Fruit fly (Drosophila melanogaster): ENCODE data around the gene Sf3a1.
A peak's percentile ranks its signal among the peaks of the same experiment; 100 is the strongest.

Gene Sf3a1

DNA sequence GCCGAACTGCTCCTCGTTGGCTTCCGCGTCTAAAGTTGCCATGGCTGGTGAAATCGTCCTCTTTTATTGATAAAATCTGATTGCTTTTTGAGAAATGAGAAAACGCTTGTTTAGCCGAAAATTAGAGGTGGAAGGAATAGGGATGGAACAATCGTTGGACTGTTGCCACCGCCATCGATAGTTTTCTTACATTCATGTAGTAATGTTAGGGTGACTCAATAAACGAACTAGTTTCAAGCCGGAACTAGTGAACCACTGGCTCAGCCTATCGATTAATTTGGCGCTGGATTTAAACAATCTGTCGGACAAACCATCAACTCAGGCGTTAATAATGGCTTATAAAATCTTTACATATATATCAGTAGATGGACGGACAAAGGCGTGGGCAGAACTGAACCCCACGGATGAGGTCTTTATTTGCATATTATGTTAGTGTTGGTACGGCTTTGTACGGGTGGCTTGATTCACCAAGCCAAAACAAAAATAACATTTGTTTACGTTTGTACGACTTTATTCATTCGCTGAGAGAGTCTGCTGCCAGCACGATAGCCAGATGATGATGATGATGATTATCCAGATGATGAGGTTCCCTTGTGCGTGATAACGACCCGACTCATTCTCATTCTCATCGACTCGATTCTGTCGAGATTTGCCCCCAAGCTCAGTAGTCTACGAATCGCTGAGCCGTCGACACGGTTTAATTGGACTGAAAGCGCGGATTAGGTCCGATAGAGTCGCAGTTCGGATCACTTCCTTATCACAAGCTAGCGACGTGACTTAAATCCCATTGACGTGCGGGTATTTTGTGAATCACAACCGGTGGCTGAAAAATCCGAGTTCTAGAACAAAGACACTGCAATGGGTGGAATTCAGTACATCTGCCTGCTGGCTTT is at the start of gene Sf3a1, which contains the start of gene Irc (continued):
- TF ChIP-seq Myb (GFP tag; optimal IDR thresholded peaks at IDR 0.05) = peak; percentile 41
- TF ChIP-seq dimm (GFP tag; IDR thresholded peaks at IDR 0.05) = no peak
- TF ChIP-seq Six4 (GFP tag; optimal IDR thresholded peaks at IDR 0.05) = no peak
- TF ChIP-seq caup (GFP tag; optimal IDR thresholded peaks at IDR 0.05; ENCODE audit: severe bottlenecking) = no peak
- TF ChIP-seq Spps (tag; optimal IDR thresholded peaks at IDR 0.05) = no peak
- TF ChIP-seq CG14667 (GFP tag; IDR thresholded peaks at IDR 0.05) = no peak
- TF ChIP-seq CG6765 (GFP tag; optimal IDR thresholded peaks at IDR 0.05) = no peak
- TF ChIP-seq klu (GFP tag; IDR thresholded peaks at IDR 0.05) = no peak
- no peak for TF ChIP-seq gsb (GFP tag; IDR thresholded peaks at IDR 0.05)
- peak; percentile 42 for TF ChIP-seq CG10267 (tag; optimal IDR thresholded peaks at IDR 0.05)
- TF ChIP-seq jing (GFP tag; optimal IDR thresholded peaks at IDR 0.05) = no peak
- peak; percentile 5 for TF ChIP-seq PHDP (tag; optimal IDR thresholded peaks at IDR 0.05)
- no peak for TF ChIP-seq CG32772 (GFP tag; IDR thresholded peaks at IDR 0.05)
- TF ChIP-seq CG11398 (GFP tag; optimal IDR thresholded peaks at IDR 0.05) = peak; percentile 13
- TF ChIP-seq vfl (GFP tag; optimal IDR thresholded peaks at IDR 0.05) = peak; percentile 62
- no peak for TF ChIP-seq CG11093 (GFP tag; IDR thresholded peaks at IDR 0.05)
- TF ChIP-seq pho (GFP tag; optimal IDR thresholded peaks at IDR 0.05) = peak; percentile 26
- TF ChIP-seq Sox102F (GFP tag; optimal IDR thresholded peaks at IDR 0.05) = no peak
- TF ChIP-seq wdn (GFP tag; IDR thresholded peaks at IDR 0.05) = no peak
- no peak for TF ChIP-seq ap (GFP tag; IDR thresholded peaks at IDR 0.05)
- no peak for TF ChIP-seq CG16815 (GFP tag; optimal IDR thresholded peaks at IDR 0.05)
- no peak for TF ChIP-seq GATAe (GFP tag; conservative IDR thresholded peaks at IDR 0.05)
- TF ChIP-seq lmd (GFP tag; IDR thresholded peaks at IDR 0.05) = no peak; the same call in 1 of the 2 replicates
- peak; percentile 96 for TF ChIP-seq chinmo (GFP tag; IDR thresholded peaks at IDR 0.05; ENCODE audit: partially characterized antibody)
- peak; percentile 9 for TF ChIP-seq Hmr (GFP tag; optimal IDR thresholded peaks at IDR 0.05)
- no peak for TF ChIP-seq bowl (GFP tag; IDR thresholded peaks at IDR 0.05)
- TF ChIP-seq cwo (GFP tag; optimal IDR thresholded peaks at IDR 0.05) = peak; percentile 2
- TF ChIP-seq CG6683 (GFP tag; optimal IDR thresholded peaks at IDR 0.05) = no peak
- no peak for TF ChIP-seq usp (GFP tag; optimal IDR thresholded peaks at IDR 0.05)
- TF ChIP-seq CG11085 (GFP tag; IDR thresholded peaks at IDR 0.05) = no peak
- no peak for TF ChIP-seq bigmax (GFP tag; optimal IDR thresholded peaks at IDR 0.05)
- TF ChIP-seq Stat92E (GFP tag; optimal IDR thresholded peaks at IDR 0.05) = peak in 1 of 3 experiments; percentile 68
- no peak for TF ChIP-seq en (GFP tag; optimal IDR thresholded peaks at IDR 0.05)
- peak; percentile 30 for TF ChIP-seq CG3065 (GFP tag; optimal IDR thresholded peaks at IDR 0.05)
- TF ChIP-seq CG15601 (tag; optimal IDR thresholded peaks at IDR 0.05) = peak; percentile 2
- no peak for TF ChIP-seq Adf1 (GFP tag; IDR thresholded peaks at IDR 0.05)
- TF ChIP-seq CG9932 (GFP tag; IDR thresholded peaks at IDR 0.05) = peak; percentile 75
- TF ChIP-seq br (optimal IDR thresholded peaks at IDR 0.05) = no peak
- TF ChIP-seq Usf (GFP tag; optimal IDR thresholded peaks at IDR 0.05) = no peak
- no peak for TF ChIP-seq CG10209 (GFP tag; optimal IDR thresholded peaks at IDR 0.05)
- TF ChIP-seq nmo (GFP tag; optimal IDR thresholded peaks at IDR 0.05) = peak; percentile 56
- no peak for TF ChIP-seq Kr (GFP tag; optimal IDR thresholded peaks at IDR 0.05)
- TF ChIP-seq Fer1 (GFP tag; optimal IDR thresholded peaks at IDR 0.05) = peak; percentile 9
- TF ChIP-seq CG3726 (GFP tag; IDR thresholded peaks at IDR 0.05) = no peak
- no peak for TF ChIP-seq CG3281 (GFP tag; optimal IDR thresholded peaks at IDR 0.05)
- TF ChIP-seq CG8281 (tag; optimal IDR thresholded peaks at IDR 0.05) = no peak
- no peak for TF ChIP-seq Elba2 (GFP tag; optimal IDR thresholded peaks at IDR 0.05)
- TF ChIP-seq Abd-B (GFP tag; optimal IDR thresholded peaks at IDR 0.05) = no peak
- no peak for TF ChIP-seq CG6654 (GFP tag; optimal IDR thresholded peaks at IDR 0.05)
- no peak for TF ChIP-seq gcm2 (GFP tag; optimal IDR thresholded peaks at IDR 0.05)
